Worm (Caenorhabditis elegans): ENCODE data around the gene Y54G11A.17.

The Y54G11A.17 gene

DNA sequence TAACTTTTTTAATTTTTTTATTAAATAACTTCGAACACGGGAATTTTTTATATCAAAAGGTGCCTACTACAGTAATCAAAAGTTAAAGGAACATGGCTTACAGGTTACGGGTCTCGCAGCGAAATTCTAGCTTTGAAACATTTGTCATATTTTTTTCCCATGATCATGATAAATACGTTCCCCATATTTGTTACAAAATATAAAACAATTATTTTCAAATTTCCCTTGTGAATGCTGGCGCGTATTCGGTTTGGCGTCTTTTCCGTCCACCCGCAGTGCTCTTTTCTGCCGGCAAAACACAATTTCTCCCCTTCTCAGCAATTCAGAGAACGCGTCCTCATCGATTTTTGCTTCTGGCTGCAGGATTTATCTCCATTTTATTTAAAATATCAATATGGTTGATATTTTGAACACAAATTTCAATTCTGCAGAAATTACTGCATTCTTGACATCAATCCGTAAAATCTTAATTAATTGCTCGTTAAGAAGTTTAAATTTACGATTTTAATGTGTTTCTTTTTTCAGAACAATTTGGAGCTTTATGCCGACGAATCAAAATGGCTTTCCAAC is 16.1 kb upstream of the Y54G11A.17 start, which contains the start of gene imb-2 (continued):
- TF ChIP-seq ceh-44 (GFP tag; IDR thresholded peaks at IDR 0.05) (no peak), ceh-82 (tag; optimal IDR thresholded peaks at IDR 0.05) (no peak), hmg-1.1 (GFP tag; IDR thresholded peaks at IDR 0.05) (0 out of 2 replicates have a peak, but pooled peaks have one; percentile 43), nhr-6 (tag; optimal IDR thresholded peaks at IDR 0.05) (peak; percentile 50), zip-11 (GFP tag; IDR thresholded peaks at IDR 0.05) (no peak), spr-3 (GFP tag; optimal IDR thresholded peaks at IDR 0.05) (no peak), php-3 (GFP tag; IDR thresholded peaks at IDR 0.05) (no peak), lin-38 (GFP tag; IDR thresholded peaks at IDR 0.05) (peak; percentile 61), F49E8.2 (tag; optimal IDR thresholded peaks at IDR 0.05; ENCODE audit: borderline replicate concordance) (peak; percentile 28), spr-1 (tag; optimal IDR thresholded peaks at IDR 0.05) (no peak), tra-1 (GFP tag; IDR thresholded peaks at IDR 0.05) (no peak), sdz-12 (GFP tag; optimal IDR thresholded peaks at IDR 0.05) (no peak), nhr-28 (tag; optimal IDR thresholded peaks at IDR 0.05) (peak; percentile 13), nhr-102 (tag; optimal IDR thresholded peaks at IDR 0.05) (no peak), lin-39 (tag; optimal IDR thresholded peaks at IDR 0.05) (no peak), lin-1 (GFP tag; IDR thresholded peaks at IDR 0.05) (no peak), pha-4 (GFP tag; IDR thresholded peaks at IDR 0.05) (no peak), pha-4 (tag; optimal IDR thresholded peaks at IDR 0.05) (no peak), zip-2 (tag; optimal IDR thresholded peaks at IDR 0.05) (no peak), mdl-1 (tag; optimal IDR thresholded peaks at IDR 0.05) (peak in 1 of 2 experiments; percentile 16), aha-1 (tag) (peak; percentile 83), tag-97 (GFP tag; IDR thresholded peaks at IDR 0.05) (no peak), nhr-76 (tag; optimal IDR thresholded peaks at IDR 0.05) (no peak), ztf-11 (tag; optimal IDR thresholded peaks at IDR 0.05) (no peak), nhr-111 (GFP tag; optimal IDR thresholded peaks at IDR 0.05) (no peak), cey-2 (tag; optimal IDR thresholded peaks at IDR 0.05; ENCODE audit: borderline replicate concordance, insufficient read depth) (no peak), lin-13 (GFP tag; optimal IDR thresholded peaks at IDR 0.05) (no peak), egl-43 (GFP tag; IDR thresholded peaks at IDR 0.05) (no peak), T20F7.1 (GFP tag; optimal IDR thresholded peaks at IDR 0.05) (no peak), nhr-42 (GFP tag; IDR thresholded peaks at IDR 0.05) (peak; percentile 20; the same call in 1 of the 2 replicates), Y48G9A.11 (GFP tag; IDR thresholded peaks at IDR 0.05) (no peak), zag-1 (tag; optimal IDR thresholded peaks at IDR 0.05) (no peak), egl-27 (tag; optimal IDR thresholded peaks at IDR 0.05) (no peak), dmd-9 (GFP tag; IDR thresholded peaks at IDR 0.05) (no peak), unc-130 (GFP tag; optimal IDR thresholded peaks at IDR 0.05) (peak; percentile 2), arid-1 (GFP tag; conservative IDR thresholded peaks at IDR 0.05) (no peak), dpl-1 (GFP tag; optimal IDR thresholded peaks at IDR 0.05) (peak; percentile 78), Y105C5A.15 (GFP tag; IDR thresholded peaks at IDR 0.05) (no peak), nhr-77 (tag; optimal IDR thresholded peaks at IDR 0.05) (peak; percentile 85), Y5F2A.4 (GFP tag; optimal IDR thresholded peaks at IDR 0.05) (no peak), mes-2 (tag; optimal IDR thresholded peaks at IDR 0.05; ENCODE audit: poor library complexity, severe bottlenecking) (peak; percentile 70), mep-1 (tag; optimal IDR thresholded peaks at IDR 0.05) (peak; percentile 76), R02D3.7 (tag; optimal IDR thresholded peaks at IDR 0.05) (no peak), nhr-25 (tag; optimal IDR thresholded peaks at IDR 0.05; ENCODE audit: borderline replicate concordance, insufficient read depth) (no peak), F37D6.2 (tag; optimal IDR thresholded peaks at IDR 0.05) (peak; percentile 25), mdt-29 (GFP tag; IDR thresholded peaks at IDR 0.05) (no peak), lsy-2 (tag; optimal IDR thresholded peaks at IDR 0.05) (peak in 1 of 2 experiments; percentile 91), snpc-4 (tag; optimal IDR thresholded peaks at IDR 0.05) (no peak), lir-3 (tag; optimal IDR thresholded peaks at IDR 0.05) (no peak), ces-1 (GFP tag; optimal IDR thresholded peaks at IDR 0.05) (no peak), hlh-11 (tag; optimal IDR thresholded peaks at IDR 0.05) (peak; percentile 26)

Data from whole organism, L4 larva.